Worm (Caenorhabditis elegans) whole organism, L4/young adult: ENCODE results near the gene C16C10.4.
A peak's percentile ranks its signal among the peaks of the same experiment; 100 is the strongest.

Source experiments
- W03F9.2 ChIP-seq: fragments of 150-350 bp; optimal IDR thresholded peaks from 2 replicates; lab custom pipeline; 2014; ENCODE audit warnings: missing biosample characterization, missing genetic modification characterization
- dao-5 ChIP-seq: sonication (generic microtip); optimal IDR thresholded peaks from 2 replicates; lab custom pipeline; 2016; ENCODE audit warnings: missing genotype, missing genetic modification characterization, moderate library complexity, missing compliant biosample characterization
- him-1 ChIP-seq: sonication (generic microtip); optimal IDR thresholded peaks from 2 replicates; lab custom pipeline; 2016; ENCODE audit warnings: missing genotype, missing genetic modification reagents, missing genetic modification characterization, missing compliant biosample characterization

Gene C16C10.4

DNA sequence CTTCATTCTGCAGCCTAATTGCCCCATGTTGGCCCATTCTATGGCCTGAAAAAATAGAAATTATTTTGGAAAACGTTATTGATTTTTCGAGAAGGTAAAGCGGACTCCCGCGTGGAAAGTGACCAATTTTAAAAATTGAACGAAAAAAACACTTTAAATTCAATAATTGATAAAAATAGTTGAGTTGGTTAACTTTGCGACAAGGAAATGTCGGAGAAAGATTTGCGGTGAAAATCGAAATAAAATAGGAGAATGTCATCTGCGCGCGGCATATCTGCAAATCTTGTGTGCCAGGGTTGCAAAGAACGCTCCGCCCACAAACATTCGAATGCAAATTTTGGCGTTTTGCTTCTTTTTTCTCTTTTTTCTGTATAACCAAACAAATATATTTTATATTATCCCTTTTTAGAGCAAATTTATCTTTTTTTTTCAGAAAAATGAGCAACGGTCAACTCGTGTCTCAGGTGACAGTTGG is at the start of gene C16C10.4, which contains the start of gene rnf-121:
Gene C16C10.4, plus strand, starts transcription at position 434 of the 475 bp plus-strand sequence.
Gene rnf-121, minus strand, starts transcription at position 51 of the 475 bp plus-strand sequence.
- peak; percentile 43 for TF ChIP-seq dao-5
- peak; percentile 45 for TF ChIP-seq him-1
- TF ChIP-seq W03F9.2, result peak; percentile 69

ce11 chrIII:4123277-4123676 is 47.9 kb upstream of the C16C10.4 start:
- TF ChIP-seq W03F9.2 (no peak), him-1 (no peak), dao-5 (no peak)

DNA sequence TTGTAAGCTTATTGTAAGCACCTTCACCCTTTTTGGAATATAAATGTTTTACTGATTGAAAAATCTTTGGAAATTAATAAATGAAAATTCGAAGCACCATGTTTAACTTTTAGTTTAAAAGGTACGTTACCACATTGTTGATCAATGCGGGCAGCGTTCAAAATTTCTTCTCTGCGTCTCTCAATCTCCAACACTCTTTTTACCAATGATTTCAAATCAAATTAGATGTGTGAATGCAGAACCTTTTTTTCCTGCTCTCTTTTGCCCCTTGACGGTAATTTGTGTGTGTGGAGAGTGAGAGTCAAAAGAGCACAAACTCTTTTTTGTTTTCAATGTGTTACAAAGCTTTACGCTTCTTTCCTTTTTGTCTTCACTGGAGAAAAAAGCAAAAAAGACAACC is 47.2 kb upstream of the C16C10.4 start:
- TF ChIP-seq dao-5 (no peak), him-1 (no peak), W03F9.2 (no peak)

DNA sequence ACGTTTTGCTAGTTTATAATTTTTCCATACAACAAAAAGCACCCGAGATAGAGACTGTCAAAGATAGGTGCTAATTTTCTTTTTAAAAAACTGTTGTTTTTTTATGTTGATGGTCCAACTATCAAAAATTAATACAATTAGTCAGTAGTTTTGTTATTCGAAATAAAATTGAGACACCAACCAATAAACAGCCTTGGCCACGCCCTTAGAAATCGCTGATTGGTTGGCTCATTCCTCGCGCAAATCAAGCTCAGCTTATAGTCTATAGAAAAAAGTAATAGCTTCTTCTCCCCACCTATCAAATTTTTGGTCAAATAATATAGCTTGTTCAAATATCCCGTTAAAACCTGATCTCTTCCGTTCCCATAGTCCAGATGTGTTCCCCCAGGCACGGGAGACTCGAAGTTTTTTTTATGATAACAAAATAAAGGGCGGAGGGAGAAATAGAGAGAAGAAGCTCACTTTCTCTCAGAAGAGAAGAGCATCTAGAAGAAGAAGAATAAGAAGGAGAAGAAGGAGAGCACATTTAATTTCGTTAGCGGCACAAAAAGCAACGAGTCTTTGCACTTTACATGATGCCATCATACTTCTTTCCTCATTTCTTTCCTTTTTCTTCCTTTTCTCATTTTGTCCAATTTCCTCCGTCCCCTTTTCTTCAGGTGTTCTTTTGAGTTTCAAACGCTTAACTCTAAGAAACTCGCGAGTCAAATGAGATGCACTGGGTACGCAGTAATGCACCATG is 39.2 kb upstream of the C16C10.4 start:
- no peak for TF ChIP-seq W03F9.2
- TF ChIP-seq him-1, result no peak
- no peak for TF ChIP-seq dao-5

DNA sequence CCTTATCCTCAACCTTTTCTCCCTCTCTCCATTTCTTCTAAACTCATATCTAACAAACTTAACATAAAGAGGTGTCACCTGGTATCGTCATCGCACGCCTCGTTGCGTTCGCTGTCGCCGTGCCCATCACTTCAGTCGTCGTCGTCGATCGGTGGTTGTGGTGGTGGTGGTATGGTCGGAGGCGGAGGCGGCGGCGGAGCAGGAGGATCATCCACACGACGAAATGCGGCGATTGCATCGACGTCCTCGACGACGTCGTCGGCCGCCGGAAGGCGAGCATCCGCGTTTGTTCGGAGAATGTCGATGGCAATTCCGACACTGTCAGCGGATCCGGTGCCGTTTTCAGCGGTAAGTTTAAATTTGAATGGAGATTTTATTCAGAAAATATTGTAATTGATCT is 37.1 kb upstream of the C16C10.4 start:
- TF ChIP-seq W03F9.2, result no peak
- no peak for TF ChIP-seq dao-5
- TF ChIP-seq him-1, result no peak

ce11 chrIII:4137180-4137579 is 34.0 kb upstream of the C16C10.4 start:
- TF ChIP-seq dao-5 (no peak), W03F9.2 (no peak), him-1 (no peak)

- no peak for TF ChIP-seq dao-5
- TF ChIP-seq him-1, result no peak
- no peak for TF ChIP-seq W03F9.2
Observed at ce11 chrIII:4143170-4143569, 28.0 kb upstream of the C16C10.4 start.

DNA sequence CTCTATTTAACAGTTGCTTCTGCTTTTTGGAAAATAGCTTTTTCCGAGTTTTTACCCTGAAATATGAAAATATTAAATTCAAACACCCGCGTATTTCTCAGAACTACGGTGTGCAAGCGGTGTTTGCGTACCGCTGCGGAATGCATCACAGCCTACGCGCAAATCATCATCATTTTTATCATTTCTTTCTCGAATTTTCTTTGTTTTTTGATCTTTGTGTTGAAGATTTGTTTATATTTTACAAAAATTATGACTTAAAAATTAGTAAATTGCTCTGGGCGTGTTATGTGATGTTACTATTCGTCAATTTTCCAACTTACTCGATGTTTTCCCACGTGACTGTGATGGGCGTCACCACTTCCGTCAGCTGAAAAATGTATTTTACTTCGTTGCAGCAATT is 20.2 kb upstream of the C16C10.4 start:
- TF ChIP-seq him-1 (no peak), W03F9.2 (peak; percentile 73)

DNA sequence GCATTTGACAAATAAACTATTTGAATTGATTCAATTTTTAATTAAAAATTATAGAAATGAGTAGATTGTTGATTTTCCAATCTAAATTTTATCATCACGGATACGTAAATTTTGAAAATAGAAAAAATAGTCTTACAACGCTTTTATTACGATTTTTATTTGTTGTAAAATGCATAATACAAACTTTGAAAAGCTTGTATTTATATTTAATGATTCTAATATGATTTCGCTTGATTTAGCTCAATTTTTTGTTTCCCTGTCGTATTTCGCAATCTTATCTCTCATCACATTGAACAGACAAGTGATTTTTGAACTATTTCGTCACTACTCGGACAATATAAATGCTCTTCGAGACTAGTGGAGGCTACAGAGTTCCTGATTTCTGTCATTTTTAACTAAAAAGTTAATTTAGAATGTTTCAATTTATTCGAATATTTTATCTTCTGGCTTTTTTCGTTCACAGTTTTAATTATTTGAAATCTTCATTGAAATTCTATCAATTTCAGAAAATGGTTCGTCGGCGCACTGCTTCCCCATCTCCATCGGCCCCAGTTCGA is 19.5 kb upstream of the C16C10.4 start, which contains the start of the genes wht-3 and har-1:
Gene wht-3, minus strand, starts transcription at position 51 of the 557 bp plus-strand sequence.
Gene har-1, plus strand, starts transcription at position 507 of the 557 bp plus-strand sequence.
- TF ChIP-seq W03F9.2 (no peak), him-1 (no peak), dao-5 (no peak)

DNA sequence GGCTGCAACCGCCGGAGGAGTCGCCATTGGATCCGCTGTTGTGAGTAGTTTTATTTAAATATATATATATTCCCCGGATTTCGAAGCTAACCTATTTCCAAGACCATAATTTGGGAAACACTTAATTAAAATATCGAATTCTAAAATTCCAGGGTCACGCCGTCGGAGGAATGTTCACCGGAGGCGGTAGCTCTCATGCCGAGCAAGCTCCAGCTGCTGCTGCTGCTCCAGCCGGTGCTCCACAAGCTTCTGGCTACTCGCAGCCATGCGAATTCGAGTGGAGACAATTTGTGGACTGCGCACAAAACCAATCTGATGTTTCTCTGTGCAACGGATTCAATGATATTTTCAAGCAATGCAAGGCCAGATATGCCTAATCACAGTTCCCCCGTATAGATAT is 18.8 kb upstream of the C16C10.4 start:
- no peak for TF ChIP-seq him-1

DNA sequence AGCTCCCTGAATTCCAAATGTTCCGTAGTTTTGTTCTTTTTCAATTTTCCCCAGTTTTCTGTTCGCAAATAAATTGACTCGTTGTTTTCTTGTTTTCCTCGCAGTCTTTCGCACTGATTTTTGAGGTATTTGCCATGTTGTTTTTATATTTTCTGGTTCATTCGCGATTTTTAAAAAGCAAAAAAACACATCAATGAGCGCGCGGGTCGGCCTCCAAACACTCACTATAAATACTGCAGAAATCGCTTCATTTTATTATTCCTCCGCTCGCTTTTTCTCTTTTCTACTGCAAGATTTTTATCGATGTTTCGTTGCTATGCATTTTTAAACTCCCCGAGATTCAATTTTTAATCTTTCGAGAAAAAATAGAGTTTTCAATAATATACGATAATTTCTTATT is 18.3 kb upstream of the C16C10.4 start:
- TF ChIP-seq him-1 (no peak), W03F9.2 (no peak), dao-5 (no peak)

DNA sequence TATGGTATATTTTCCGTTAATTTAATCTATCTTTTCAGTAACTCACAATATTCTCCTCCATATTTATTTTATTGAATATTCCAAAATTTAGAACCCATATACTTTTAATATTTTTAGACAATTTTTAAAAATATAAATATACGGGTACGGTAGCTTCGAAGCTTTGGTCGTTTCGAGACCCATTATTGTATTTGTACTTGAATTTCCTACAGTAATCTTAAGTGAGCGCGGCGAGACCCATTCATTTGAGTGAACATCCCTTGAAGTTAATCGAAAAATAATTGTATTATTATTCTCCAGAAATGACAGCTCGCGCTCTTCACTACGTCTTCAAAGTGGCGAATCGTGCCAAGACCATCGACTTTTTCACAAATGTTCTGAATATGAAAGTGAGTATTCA is 17.8 kb upstream of the C16C10.4 start, which contains the start of gene glod-4:
Gene glod-4, plus strand, starts transcription at position 301 of the 400 bp plus-strand sequence.
- TF ChIP-seq dao-5, result no peak
- TF ChIP-seq him-1, result no peak
- TF ChIP-seq W03F9.2, result no peak

DNA sequence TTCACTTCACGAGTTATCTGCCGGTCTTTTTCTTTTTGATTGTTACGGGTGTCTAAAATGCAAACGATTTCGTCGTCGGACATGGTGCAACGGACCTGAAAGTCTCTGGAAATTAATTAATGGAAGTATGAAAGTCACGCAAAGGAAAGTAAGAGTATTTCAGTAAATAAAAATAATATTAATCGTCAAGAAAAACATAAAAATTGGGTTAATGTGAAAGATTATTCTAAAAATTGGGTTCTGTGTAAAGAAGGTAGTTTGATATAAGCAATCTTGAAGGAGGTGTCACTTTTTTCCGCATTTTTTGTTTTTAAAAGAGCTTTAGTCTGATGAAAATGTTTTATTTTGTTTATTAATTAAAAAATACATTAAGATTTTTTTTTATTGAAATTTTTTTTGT is 13.8 kb upstream of the C16C10.4 start, which contains the start of gene C16C10.9:
Gene C16C10.9, minus strand, starts transcription at position 101 of the 400 bp plus-strand sequence.
- TF ChIP-seq dao-5 (no peak), him-1 (no peak)

ce11 chrIII:4160937-4161336 is 10.2 kb upstream of the C16C10.4 start, which contains the start of gene C01G12.16:
Gene C01G12.16, plus strand, starts transcription at chrIII:4161237.
- TF ChIP-seq dao-5 (no peak), W03F9.2 (no peak), him-1 (no peak)

DNA sequence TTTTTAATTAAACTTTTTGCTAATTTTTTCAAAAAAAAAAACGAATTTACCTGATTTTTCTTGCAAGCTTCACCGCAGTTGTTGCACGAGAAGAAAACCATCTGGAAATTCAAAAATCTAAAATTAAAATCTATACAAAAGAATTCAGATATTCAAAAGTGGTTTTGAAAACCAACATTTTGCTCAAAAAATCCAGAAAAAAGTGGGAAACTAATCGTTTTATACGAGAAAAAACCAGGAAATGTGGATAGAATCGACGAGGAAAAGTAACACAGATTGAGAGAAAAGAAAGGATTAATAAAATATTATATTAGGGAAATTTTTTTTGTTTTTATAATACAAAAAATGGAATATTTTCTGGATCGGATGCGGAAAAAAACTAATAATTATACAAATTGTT is 7.1 kb upstream of the C16C10.4 start, which contains the start of gene C16C10.8:
Gene C16C10.8, minus strand, starts transcription at position 101 of the 400 bp plus-strand sequence.
- TF ChIP-seq dao-5 (no peak), him-1 (no peak), W03F9.2 (no peak)

DNA sequence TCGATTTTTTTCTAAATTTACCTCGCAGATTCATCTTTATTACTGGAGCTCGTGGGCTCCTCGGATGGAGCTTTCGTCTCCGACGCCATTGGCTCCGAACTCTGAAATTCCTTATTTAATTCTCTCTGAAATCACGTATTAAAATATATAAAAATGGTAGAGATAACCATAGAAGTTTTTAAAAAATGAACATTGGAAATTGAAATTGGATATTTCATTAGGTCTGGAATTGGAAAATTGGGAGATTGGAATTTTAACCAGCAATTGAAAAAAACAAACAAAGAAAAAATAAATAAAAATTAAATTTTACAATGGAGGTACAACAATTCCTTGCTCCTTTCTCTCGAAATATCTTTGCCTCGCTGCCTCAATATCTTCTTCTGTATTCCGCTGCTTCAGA is 4.4 kb upstream of the C16C10.4 start, which contains the start of gene rnf-5:
Gene rnf-5, minus strand, starts transcription at position 101 of the 400 bp plus-strand sequence.
- TF ChIP-seq W03F9.2, result no peak
